Worm (Caenorhabditis elegans) whole organism, L1 larva: ENCODE results near the gene alg-1.
A peak's percentile ranks its signal among the peaks of the same experiment; 100 is the strongest.

Source experiments
- F16B12.6 ChIP-seq: fragments of 150-350 bp; optimal IDR thresholded peaks from 2 replicates; lab custom pipeline; 2014; ENCODE audit warnings: missing biosample characterization, missing genetic modification characterization
- aly-2 ChIP-seq: fragments of 150-350 bp; optimal IDR thresholded peaks from 2 replicates; lab custom pipeline; 2014; ENCODE audit warnings: missing biosample characterization, missing genetic modification characterization
- ama-1 ChIP-seq: fragments of 150-350 bp; optimal IDR thresholded peaks from 2 replicates; lab custom pipeline; 2014
- ceh-90 ChIP-seq: sonication (generic microtip); optimal IDR thresholded peaks from 2 replicates; lab custom pipeline; 2016; ENCODE audit warnings: missing genetic modification characterization, missing compliant biosample characterization
- ces-1 ChIP-seq: fragments of 150-350 bp; optimal IDR thresholded peaks from 2 replicates; lab custom pipeline; 2014; ENCODE audit warnings: missing biosample characterization, missing genetic modification reagents, missing genetic modification characterization
- efl-1 ChIP-seq, 4 experiments: fragments of 150-350 bp; optimal IDR thresholded peaks in 3 of 4; peaks in 1 of 4; 1 replicate in 1 of 4; 2 replicates in 3 of 4; lab custom pipeline; 2014; ENCODE audit warnings: missing biosample characterization in 2 of 4, missing genetic modification characterization in 2 of 4, missing genetic modification reagents in 2 of 4
- elt-2 ChIP-seq: sonication (generic microtip); optimal IDR thresholded peaks from 2 replicates; lab custom pipeline; 2016; ENCODE audit warnings: missing genetic modification characterization, mild to moderate bottlenecking, inconsistent platforms, missing compliant biosample characterization, missing genetic modification reagents
- ets-5 ChIP-seq: fragments of 200-800 bp; sonication (Bioruptor generic); IDR thresholded peaks from 2 replicates; pipeline ENCODE4 v1.3.6; 2022; ENCODE audit warnings: missing genetic modification characterization, missing compliant biosample characterization
- fkh-10 ChIP-seq: sonication (generic microtip); optimal IDR thresholded peaks from 2 replicates; lab custom pipeline; 2017; ENCODE audit warnings: missing biosample characterization, missing genetic modification reagents, missing genetic modification characterization
- fkh-4 ChIP-seq: sonication (generic microtip); optimal IDR thresholded peaks from 2 replicates; lab custom pipeline; 2016; ENCODE audit warnings: missing compliant biosample characterization, missing genetic modification characterization, borderline replicate concordance
- grh-1 ChIP-seq: fragments of 200-800 bp; sonication (Bioruptor generic); IDR thresholded peaks from 2 replicates; pipeline ENCODE4 v1.3.6; 2022; ENCODE audit warnings: missing genetic modification reagents, missing genetic modification characterization, missing compliant biosample characterization
- hlh-17 ChIP-seq: fragments of 200-800 bp; sonication (Bioruptor generic); optimal IDR thresholded peaks from 2 replicates; lab custom pipeline; 2018; ENCODE audit warnings: missing genetic modification characterization, mild to moderate bottlenecking, missing compliant biosample characterization, moderate library complexity, borderline replicate concordance
- hlh-4 ChIP-seq: sonication (generic microtip); optimal IDR thresholded peaks from 2 replicates; lab custom pipeline; 2016; ENCODE audit warnings: mild to moderate bottlenecking, missing genetic modification characterization, missing compliant biosample characterization
- irx-1 ChIP-seq: sonication (generic microtip); optimal IDR thresholded peaks from 2 replicates; lab custom pipeline; 2016; ENCODE audit warnings: missing genetic modification characterization, missing compliant biosample characterization
- jun-1 ChIP-seq: fragments of 150-350 bp; optimal IDR thresholded peaks from 2 replicates; lab custom pipeline; 2014; ENCODE audit warnings: missing biosample characterization, missing genetic modification reagents, missing genetic modification characterization
- lin-14 ChIP-seq: fragments of 200-800 bp; sonication (Bioruptor generic); optimal IDR thresholded peaks from 2 replicates; lab custom pipeline; 2018; ENCODE audit warnings: mild to moderate bottlenecking, missing genetic modification characterization, moderate library complexity, missing compliant biosample characterization
- lin-39 ChIP-seq: fragments of 150-350 bp; optimal IDR thresholded peaks from 2 replicates; lab custom pipeline; 2014; ENCODE audit warnings: missing biosample characterization, missing genetic modification reagents, missing genetic modification characterization
- lsy-2 ChIP-seq, 2 experiments: fragments of 150-350 bp; optimal IDR thresholded peaks; 2 replicates each; lab custom pipeline; 2014; ENCODE audit warnings: missing biosample characterization in 2 of 2, missing genetic modification characterization in 2 of 2
- mab-9 ChIP-seq: fragments of 200-800 bp; sonication (Bioruptor generic); IDR thresholded peaks from 2 replicates; pipeline ENCODE4 v1.3.6; 2022; ENCODE audit warnings: missing genetic modification reagents, missing genetic modification characterization, missing compliant biosample characterization
- nhr-20 ChIP-seq: sonication (generic microtip); optimal IDR thresholded peaks from 2 replicates; lab custom pipeline; 2016; ENCODE audit warnings: mild to moderate bottlenecking, missing genetic modification characterization, missing compliant biosample characterization
- nhr-71 ChIP-seq: sonication (generic microtip); optimal IDR thresholded peaks from 2 replicates; lab custom pipeline; 2016; ENCODE audit warnings: mild to moderate bottlenecking, missing genetic modification characterization, moderate library complexity, missing compliant biosample characterization
- nhr-76 ChIP-seq: sonication (generic microtip); optimal IDR thresholded peaks from 2 replicates; lab custom pipeline; 2017; ENCODE audit warnings: missing biosample characterization, missing genetic modification characterization
- nhr-84 ChIP-seq: sonication (generic microtip); optimal IDR thresholded peaks from 2 replicates; lab custom pipeline; 2017; ENCODE audit warnings: missing biosample characterization, missing genetic modification characterization
- pqm-1 ChIP-seq: sonication (generic microtip); optimal IDR thresholded peaks from 3 replicates; lab custom pipeline; 2017; ENCODE audit warnings: missing biosample characterization, missing genetic modification characterization
- snpc-4 ChIP-seq: fragments of 150-350 bp; optimal IDR thresholded peaks from 2 replicates; lab custom pipeline; 2014; ENCODE audit warnings: missing biosample characterization, missing genetic modification characterization
- snu-23 ChIP-seq: sonication (generic microtip); optimal IDR thresholded peaks from 2 replicates; lab custom pipeline; 2016; ENCODE audit warnings: missing genetic modification characterization, missing compliant biosample characterization
- sptf-1 ChIP-seq: fragments of 150-350 bp; optimal IDR thresholded peaks from 2 replicates; lab custom pipeline; 2014; ENCODE audit warnings: missing biosample characterization, missing genetic modification characterization
- sup-37 ChIP-seq: fragments of 200-800 bp; sonication (Bioruptor generic); optimal IDR thresholded peaks from 2 replicates; lab custom pipeline; 2018; ENCODE audit warnings: mild to moderate bottlenecking, missing genetic modification characterization, missing compliant biosample characterization
- swsn-7 ChIP-seq: sonication (generic microtip); optimal IDR thresholded peaks from 2 replicates; lab custom pipeline; 2016; ENCODE audit warnings: missing genetic modification characterization, missing compliant biosample characterization
- unc-130 ChIP-seq: fragments of 150-350 bp; optimal IDR thresholded peaks from 2 replicates; lab custom pipeline; 2017; ENCODE audit warnings: missing biosample characterization, missing genetic modification characterization, inconsistent platforms
- unc-30 ChIP-seq: sonication (generic microtip); optimal IDR thresholded peaks from 2 replicates; lab custom pipeline; 2017; ENCODE audit warnings: missing biosample characterization, missing genetic modification characterization
- unc-98 ChIP-seq: fragments of 200-800 bp; sonication (Bioruptor generic); IDR thresholded peaks from 2 replicates; pipeline ENCODE4 v1.3.6; 2022; ENCODE audit warnings: missing genetic modification characterization, missing compliant biosample characterization
- xbp-1 ChIP-seq: sonication (generic microtip); optimal IDR thresholded peaks from 2 replicates; lab custom pipeline; 2016; ENCODE audit warnings: missing genetic modification characterization, missing compliant biosample characterization
- zag-1 ChIP-seq: fragments of 150-350 bp; optimal IDR thresholded peaks from 2 replicates; lab custom pipeline; 2014; ENCODE audit warnings: missing biosample characterization, missing genetic modification characterization
- zip-4 ChIP-seq: fragments of 200-800 bp; sonication (Bioruptor generic); optimal IDR thresholded peaks from 2 replicates; lab custom pipeline; 2018; ENCODE audit warnings: mild to moderate bottlenecking, missing genetic modification characterization, moderate library complexity, missing compliant biosample characterization

alg-1 gene

ce11 chrX:13977439-13978118 is 28.7 kb downstream of the alg-1 start, which contains the start of gene F48F7.6 (continued):
- TF ChIP-seq F16B12.6 (tag; lab: Kevin White, UChicago) (no peak), snpc-4 (tag; lab: Kevin White, UChicago) (no peak), efl-1 (optimal IDR thresholded peaks at IDR 0.05; lab: Kevin White, UChicago) (peak in 1 of 2 experiments; percentile 12), efl-1 (GFP tag; optimal IDR thresholded peaks at IDR 0.05 in 1 of 2; lab: Kevin White, UChicago) (no peak), swsn-7 (tag; lab: Kevin White, UChicago) (peak; percentile 26), grh-1 (GFP tag; lab: Robert Waterston, UW) (no peak), mab-9 (GFP tag; lab: Robert Waterston, UW) (no peak), nhr-71 (peak; percentile 54), snu-23 (GFP tag; lab: Kevin White, UChicago) (peak; percentile 59), fkh-4 (tag; lab: Kevin White, UChicago) (no peak), xbp-1 (tag; lab: Kevin White, UChicago) (peak; percentile 11), zag-1 (tag; lab: Kevin White, UChicago) (no peak), aly-2 (tag; lab: Kevin White, UChicago) (peak; percentile 6), fkh-10 (GFP tag; lab: Kevin White, UChicago) (no peak), unc-30 (tag; lab: Kevin White, UChicago) (no peak), nhr-76 (tag; lab: Kevin White, UChicago) (no peak), sptf-1 (tag; lab: Kevin White, UChicago) (no peak)

- peak; percentile 46 for TF ChIP-seq elt-2 (tag; lab: Kevin White, UChicago)
Observed at ce11 chrX:13980417-13980816, 31.5 kb downstream of the alg-1 start, which contains the start of gene arrd-24. arrd-24 (minus strand) TSS chrX:13980517.

ce11 chrX:13986307-13986706 is 37.4 kb downstream of the alg-1 start, which contains the start of gene irld-24:
irld-24 (plus strand) TSS chrX:13986607.
- no peak for TF ChIP-seq mab-9 (GFP tag; lab: Robert Waterston, UW)
- TF ChIP-seq lsy-2 (tag; optimal IDR thresholded peaks at IDR 0.05; lab: Kevin White, UChicago) = no peak
- no peak for TF ChIP-seq ama-1
- no peak for TF ChIP-seq ceh-90 (tag; lab: Kevin White, UChicago)
- no peak for TF ChIP-seq lin-39 (tag; lab: Kevin White, UChicago)
- no peak for TF ChIP-seq hlh-4 (tag; lab: Kevin White, UChicago)
- no peak for TF ChIP-seq pqm-1 (tag; lab: Kevin White, UChicago)
- TF ChIP-seq lin-14 (GFP tag; lab: Kevin White, UChicago) = no peak
- TF ChIP-seq F16B12.6 (tag; lab: Kevin White, UChicago) = no peak
- TF ChIP-seq, all 84 proteins: peak for 0

ce11 chrX:13990680-13991079 is 41.8 kb downstream of the alg-1 start, which contains the start of gene C31E10.11:
C31E10.11 (minus strand) TSS chrX:13990780.
- TF ChIP-seq unc-98 (GFP tag; lab: Robert Waterston, UW) = no peak
- no peak for TF ChIP-seq snu-23 (GFP tag; lab: Kevin White, UChicago)
- TF ChIP-seq pqm-1 (tag; lab: Kevin White, UChicago) = no peak
- TF ChIP-seq ces-1 = no peak
- no peak for TF ChIP-seq irx-1
- TF ChIP-seq unc-130 (tag; lab: Kevin White, UChicago) = no peak
- TF ChIP-seq nhr-20 (tag; lab: Kevin White, UChicago) = no peak
- no peak for TF ChIP-seq nhr-71
- TF ChIP-seq jun-1 (tag; lab: Kevin White, UChicago) = no peak
- TF ChIP-seq zip-4 (GFP tag; lab: Kevin White, UChicago) = no peak
- no peak for TF ChIP-seq hlh-17 (GFP tag; lab: Kevin White, UChicago)
- TF ChIP-seq sup-37 (GFP tag; lab: Kevin White, UChicago) = no peak
- TF ChIP-seq nhr-84 (tag; lab: Kevin White, UChicago) = no peak
- no peak for TF ChIP-seq ets-5 (GFP tag; lab: Robert Waterston, UW)
